Worm (Caenorhabditis elegans) whole organism, young adult: Measurements from ENCODE around the gene nhr-79.

Experiments
- B0261.1 ChIP-seq: sonication (generic microtip); optimal IDR thresholded peaks from 2 replicates; lab custom pipeline; 2016; ENCODE audit warnings: mild to moderate bottlenecking, missing genetic modification characterization, moderate library complexity, missing compliant biosample characterization
- C06A6.2 ChIP-seq: fragments of 200-800 bp; sonication (Bioruptor generic); conservative IDR thresholded peaks from 2 replicates; pipeline ENCODE4 v1.3.6; 2022; ENCODE audit warnings: missing genetic modification characterization, missing compliant biosample characterization
- F10E7.11 ChIP-seq: sonication (generic microtip); optimal IDR thresholded peaks from 2 replicates; lab custom pipeline; 2017; ENCODE audit warnings: mild to moderate bottlenecking, missing genetic modification characterization, moderate library complexity, missing compliant biosample characterization
- F22D6.2 ChIP-seq: sonication (generic microtip); optimal IDR thresholded peaks from 2 replicates; lab custom pipeline; 2016; ENCODE audit warnings: mild to moderate bottlenecking, missing genetic modification characterization, missing compliant biosample characterization
- F37B4.10 ChIP-seq: fragments of 200-800 bp; sonication (Bioruptor generic); IDR thresholded peaks from 2 replicates; pipeline ENCODE4 v1.3.6; 2022; ENCODE audit warnings: missing genetic modification characterization, missing compliant biosample characterization
- F52B5.7 ChIP-seq: sonication (generic microtip); optimal IDR thresholded peaks from 2 replicates; lab custom pipeline; 2016; ENCODE audit warnings: mild to moderate bottlenecking, missing genetic modification characterization, missing compliant biosample characterization
- F57C9.4 ChIP-seq: sonication (generic microtip); optimal IDR thresholded peaks from 2 replicates; lab custom pipeline; 2017; ENCODE audit warnings: mild to moderate bottlenecking, missing genetic modification characterization, missing compliant biosample characterization
- K12H6.12 ChIP-seq: fragments of 200-800 bp; sonication (Bioruptor generic); optimal IDR thresholded peaks from 2 replicates; lab custom pipeline; 2018; ENCODE audit warnings: mild to moderate bottlenecking, missing genetic modification characterization, missing compliant biosample characterization
- Y53F4B.3 ChIP-seq: fragments of 200-800 bp; sonication (Bioruptor generic); IDR thresholded peaks from 2 replicates; pipeline ENCODE4 v1.3.6; 2022; ENCODE audit warnings: missing genetic modification reagents, missing genetic modification characterization, missing compliant biosample characterization
- ZK185.1 ChIP-seq: sonication (generic microtip); optimal IDR thresholded peaks from 2 replicates; lab custom pipeline; 2016; ENCODE audit warnings: mild to moderate bottlenecking, missing genetic modification characterization, missing compliant biosample characterization; ENCODE audit not compliant: poor library complexity, severe bottlenecking
- cebp-1 ChIP-seq, 2 experiments: fragments of 200-800 bp in 1 of 2; sonication (Bioruptor generic) in 1 of 2; sonication (generic microtip) in 1 of 2; IDR thresholded peaks in 1 of 2; optimal IDR thresholded peaks in 1 of 2; 2 replicates each; pipeline versions ENCODE4 v1.3.6 to Lab custom; 2017 to 2022; ENCODE audit warnings: missing compliant biosample characterization in 2 of 2, missing genetic modification characterization in 2 of 2, mild to moderate bottlenecking in 1 of 2, missing genetic modification reagents in 1 of 2, moderate library complexity in 1 of 2
- dpl-1 ChIP-seq: fragments of 150-350 bp; optimal IDR thresholded peaks from 2 replicates; lab custom pipeline; 2014; ENCODE audit warnings: missing biosample characterization, missing genetic modification reagents, missing genetic modification characterization
- ekl-4 ChIP-seq: fragments of 200-800 bp; sonication (Bioruptor generic); IDR thresholded peaks from 2 replicates; pipeline ENCODE4 v1.3.6; 2022; ENCODE audit warnings: missing genetic modification reagents, missing genetic modification characterization, missing compliant biosample characterization
- hrde-1 ChIP-seq: sonication (generic microtip); optimal IDR thresholded peaks from 2 replicates; lab custom pipeline; 2016; ENCODE audit warnings: missing genetic modification characterization, mild to moderate bottlenecking, missing compliant biosample characterization, moderate library complexity, missing genotype, missing genetic modification reagents, borderline replicate concordance
- lag-1 ChIP-seq: fragments of 200-800 bp; sonication (Bioruptor generic); IDR thresholded peaks from 2 replicates; pipeline ENCODE4 v1.3.6; 2022; ENCODE audit warnings: missing genetic modification reagents, missing genetic modification characterization, missing compliant biosample characterization
- lin-26 ChIP-seq: fragments of 200-800 bp; sonication (Bioruptor generic); IDR thresholded peaks from 2 replicates; pipeline ENCODE4 v1.3.6; 2022; ENCODE audit warnings: missing genetic modification reagents, missing genetic modification characterization, missing compliant biosample characterization
- lsl-1 ChIP-seq: fragments of 200-800 bp; sonication (Bioruptor generic); optimal IDR thresholded peaks from 2 replicates; lab custom pipeline; 2018; ENCODE audit warnings: mild to moderate bottlenecking, missing genetic modification characterization, moderate library complexity, missing compliant biosample characterization
- lsy-27 ChIP-seq: sonication (generic microtip); optimal IDR thresholded peaks from 2 replicates; lab custom pipeline; 2017; ENCODE audit warnings: missing genetic modification characterization, mild to moderate bottlenecking, missing compliant biosample characterization, antibody characterized with exemption, missing genotype, borderline replicate concordance; ENCODE audit not compliant: insufficient read depth
- madf-10 ChIP-seq: sonication (generic microtip); optimal IDR thresholded peaks from 2 replicates; lab custom pipeline; 2016; ENCODE audit warnings: mild to moderate bottlenecking, missing genetic modification characterization, missing compliant biosample characterization
- madf-6 ChIP-seq: fragments of 200-800 bp; sonication (Bioruptor generic); IDR thresholded peaks from 2 replicates; pipeline ENCODE4 v1.3.6; 2022; ENCODE audit warnings: missing genetic modification reagents, missing genetic modification characterization, missing compliant biosample characterization
- nhr-179 ChIP-seq: sonication (generic microtip); optimal IDR thresholded peaks from 2 replicates; lab custom pipeline; 2016; ENCODE audit warnings: mild to moderate bottlenecking, missing genetic modification characterization, missing compliant biosample characterization
- pbrm-1 ChIP-seq: fragments of 200-800 bp; sonication (Bioruptor generic); IDR thresholded peaks from 2 replicates; pipeline ENCODE4 v1.3.6; 2022; ENCODE audit warnings: missing genetic modification reagents, missing genetic modification characterization, missing compliant biosample characterization
- rcor-1 ChIP-seq: fragments of 200-800 bp; sonication (Bioruptor generic); IDR thresholded peaks from 2 replicates; pipeline ENCODE4 v1.3.6; 2022; ENCODE audit warnings: missing genetic modification reagents, missing genetic modification characterization, missing compliant biosample characterization
- rec-8 ChIP-seq, 2 experiments: sonication (generic microtip); optimal IDR thresholded peaks; 2 replicates each; lab custom pipeline; 2016; ENCODE audit warnings: mild to moderate bottlenecking in 2 of 2, missing genetic modification characterization in 2 of 2, missing genetic modification reagents in 2 of 2, missing genotype in 2 of 2, missing biosample characterization in 1 of 2, missing compliant biosample characterization in 1 of 2, moderate library complexity in 1 of 2
- repo-1 ChIP-seq: sonication (generic microtip); optimal IDR thresholded peaks from 2 replicates; lab custom pipeline; 2017; ENCODE audit warnings: mild to moderate bottlenecking, missing genetic modification characterization, missing compliant biosample characterization
- rpc-1 ChIP-seq, 2 experiments: fragments of 150-350 bp in 1 of 2; sonication (generic microtip) in 1 of 2; optimal IDR thresholded peaks; 2 replicates each; lab custom pipeline; 2014 to 2018; ENCODE audit warnings: missing biosample characterization in 1 of 2, missing genetic modification characterization in 1 of 2, missing genetic modification reagents in 1 of 2, missing genotype in 1 of 2
- snpc-3.4 ChIP-seq: sonication (generic microtip); optimal IDR thresholded peaks from 2 replicates; lab custom pipeline; 2017; ENCODE audit warnings: missing genetic modification characterization, mild to moderate bottlenecking, missing compliant biosample characterization, antibody characterized with exemption, moderate library complexity, missing genotype, missing genetic modification reagents
- somi-1 ChIP-seq: fragments of 200-800 bp; sonication (Bioruptor generic); optimal IDR thresholded peaks from 2 replicates; lab custom pipeline; 2018; ENCODE audit warnings: mild to moderate bottlenecking, missing genetic modification characterization, missing compliant biosample characterization
- tbp1 ChIP-seq: fragments of 200-800 bp; sonication (Bioruptor generic); optimal IDR thresholded peaks from 2 replicates; lab custom pipeline; 2018; ENCODE audit warnings: mild to moderate bottlenecking, missing genetic modification characterization, missing compliant biosample characterization
- tlf-1 ChIP-seq: fragments of 200-800 bp; sonication (Bioruptor generic); optimal IDR thresholded peaks from 2 replicates; lab custom pipeline; 2018; ENCODE audit warnings: mild to moderate bottlenecking, missing genetic modification characterization, missing compliant biosample characterization
- ztf-18 ChIP-seq: sonication (generic microtip); optimal IDR thresholded peaks from 2 replicates; lab custom pipeline; 2016; ENCODE audit warnings: missing genotype, mild to moderate bottlenecking, missing genetic modification characterization, missing compliant biosample characterization
- ztf-22 ChIP-seq: fragments of 200-800 bp; sonication (Bioruptor generic); optimal IDR thresholded peaks from 2 replicates; lab custom pipeline; 2018; ENCODE audit warnings: mild to moderate bottlenecking, missing genetic modification characterization, moderate library complexity, missing compliant biosample characterization
- ztf-26 ChIP-seq: sonication (generic microtip); optimal IDR thresholded peaks from 2 replicates; lab custom pipeline; 2017; ENCODE audit warnings: missing genetic modification characterization, missing compliant biosample characterization

Gene nhr-79

ce11 chrV:19189963-19190597, 21.6 kb downstream of the nhr-79 start, which contains the start of the genes Y39B6A.3 and pph-5 (continued):
- peak; percentile 31 for TF ChIP-seq K12H6.12 (tag; lab: Kevin White, UChicago)
- TF ChIP-seq cebp-1 (GFP tag; IDR thresholded peaks at IDR 0.05; lab: Robert Waterston, UW): no peak
- TF ChIP-seq cebp-1 (tag; optimal IDR thresholded peaks at IDR 0.05; lab: Kevin White, UChicago): peak; percentile 2
- no peak for TF ChIP-seq F52B5.7

DNA sequence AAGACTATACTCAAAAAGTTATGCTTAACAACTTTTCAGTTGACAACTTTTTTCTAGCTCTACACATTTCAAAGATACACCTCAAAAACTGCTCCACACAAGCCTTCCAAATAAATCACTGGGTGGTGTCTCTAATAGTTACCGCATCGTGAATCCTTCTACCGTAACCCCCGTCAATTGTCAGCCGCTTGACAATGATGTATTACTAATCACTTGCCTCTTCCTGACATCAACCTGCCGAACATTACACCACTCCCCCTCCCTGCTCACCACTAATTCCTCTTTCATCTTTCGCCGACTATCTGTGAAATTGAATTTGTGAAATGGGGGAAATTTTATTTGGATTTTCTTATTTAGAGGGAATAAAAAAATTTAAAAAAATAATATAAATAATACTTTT, 30.0 kb downstream of the nhr-79 start:
- no peak for TF ChIP-seq ztf-26 (tag; lab: Kevin White, UChicago)
- no peak for TF ChIP-seq F37B4.10 (GFP tag; lab: Robert Waterston, UW)
- no peak for TF ChIP-seq hrde-1 (tag; lab: Kevin White, UChicago)
- TF ChIP-seq lag-1 (GFP tag; lab: Robert Waterston, UW): no peak
- no peak for TF ChIP-seq lsl-1 (GFP tag; lab: Kevin White, UChicago)

- no peak for TF ChIP-seq B0261.1 (tag; lab: Kevin White, UChicago)
- no peak for TF ChIP-seq hrde-1 (tag; lab: Kevin White, UChicago)
- TF ChIP-seq dpl-1 (GFP tag; lab: Kevin White, UChicago): no peak
- no peak for TF ChIP-seq repo-1 (tag; lab: Kevin White, UChicago)
- no peak for TF ChIP-seq ekl-4 (GFP tag; lab: Robert Waterston, UW)
- no peak for TF ChIP-seq ZK185.1 (tag; lab: Kevin White, UChicago)
- TF ChIP-seq madf-10 (tag; lab: Kevin White, UChicago): no peak
- no peak for TF ChIP-seq C06A6.2 (GFP tag; lab: Robert Waterston, UW)
- TF ChIP-seq Y53F4B.3 (GFP tag; lab: Robert Waterston, UW): no peak
- no peak for TF ChIP-seq pbrm-1 (GFP tag; lab: Robert Waterston, UW)
- TF ChIP-seq F57C9.4 (tag; lab: Kevin White, UChicago): no peak
- no peak for TF ChIP-seq rcor-1 (GFP tag; lab: Robert Waterston, UW)
- TF ChIP-seq somi-1 (GFP tag; lab: Kevin White, UChicago): no peak
- TF ChIP-seq F10E7.11 (tag; lab: Kevin White, UChicago): no peak
- TF ChIP-seq lsy-27 (tag; lab: Kevin White, UChicago): no peak
- TF ChIP-seq ztf-22 (GFP tag; lab: Kevin White, UChicago): no peak
- TF ChIP-seq snpc-3.4 (tag; lab: Kevin White, UChicago): no peak
- TF ChIP-seq nhr-179: no peak
- no peak for TF ChIP-seq F22D6.2 (tag; lab: Kevin White, UChicago)
Measured at ce11 chrV:19178896-19179295, 32.8 kb downstream of the nhr-79 start.

- TF ChIP-seq B0261.1 (tag; lab: Kevin White, UChicago): peak; percentile 49
- TF ChIP-seq madf-6: no peak
- TF ChIP-seq rpc-1 (optimal IDR thresholded peaks at IDR 0.05; lab: Kevin White, UChicago): peak; percentile 45
- TF ChIP-seq rpc-1 (tag; optimal IDR thresholded peaks at IDR 0.05; lab: Kevin White, UChicago): peak; percentile 71
- TF ChIP-seq rec-8 (tag; optimal IDR thresholded peaks at IDR 0.05; lab: Kevin White, UChicago): peak in 1 of 2 experiments; percentile 2
- peak; percentile 7 for TF ChIP-seq ztf-18 (tag; lab: Kevin White, UChicago)
- peak; percentile 77 for TF ChIP-seq tbp1 (GFP tag; lab: Kevin White, UChicago)
- no peak for TF ChIP-seq lin-26
- TF ChIP-seq tlf-1: no peak
Measured at ce11 chrV:19177804-19178203, 33.9 kb downstream of the nhr-79 start.
